Worm (Caenorhabditis elegans): ENCODE measurements around the gene cdh-9.
A peak's percentile ranks its signal among the peaks of the same experiment; 100 is the strongest.

The cdh-9 gene

DNA sequence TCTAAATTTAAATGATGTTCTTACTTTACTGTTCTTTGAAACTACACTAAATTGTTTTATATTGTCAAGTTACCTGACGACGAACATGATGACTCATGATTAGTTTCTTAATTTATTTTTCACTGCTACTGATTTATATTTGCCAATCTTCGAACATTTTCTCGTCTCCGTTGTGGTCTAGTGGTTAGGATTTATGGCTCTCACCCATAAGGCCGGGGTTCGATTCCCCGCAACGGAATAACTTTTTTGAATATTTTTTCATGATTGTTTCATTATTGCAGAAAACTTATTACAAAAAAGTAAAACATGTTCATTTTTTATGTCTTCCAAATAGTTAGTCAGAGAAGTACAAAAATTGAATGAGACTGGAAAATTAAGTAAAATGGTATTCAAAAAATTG lies 36.3 kb upstream of the cdh-9 start (continued):
- TF ChIP-seq ceh-82 (tag; optimal IDR thresholded peaks at IDR 0.05), result no peak
- no peak for TF ChIP-seq grh-1 (GFP tag; IDR thresholded peaks at IDR 0.05)
- no peak for TF ChIP-seq lin-15B (tag; optimal IDR thresholded peaks at IDR 0.05)
- peak; percentile 4 for TF ChIP-seq tbx-2 (tag; optimal IDR thresholded peaks at IDR 0.05)
- TF ChIP-seq lin-39 (tag; optimal IDR thresholded peaks at IDR 0.05), result peak; percentile 39
- peak; percentile 52 for TF ChIP-seq nhr-47 (tag; optimal IDR thresholded peaks at IDR 0.05)
- no peak for TF ChIP-seq unc-62 (GFP tag; optimal IDR thresholded peaks at IDR 0.05)
- TF ChIP-seq xbp-1 (tag; optimal IDR thresholded peaks at IDR 0.05), result no peak
- no peak for TF ChIP-seq nhr-84 (tag; optimal IDR thresholded peaks at IDR 0.05)
- TF ChIP-seq sox-4 (tag; optimal IDR thresholded peaks at IDR 0.05), result no peak
- no peak for TF ChIP-seq ces-1 (GFP tag; optimal IDR thresholded peaks at IDR 0.05)
- TF ChIP-seq lsy-2 (tag; optimal IDR thresholded peaks at IDR 0.05), result peak; percentile 14 to 23
- TF ChIP-seq mdl-1 (tag; optimal IDR thresholded peaks at IDR 0.05), result no peak
- peak; percentile 9 for TF ChIP-seq dsc-1 (tag; optimal IDR thresholded peaks at IDR 0.05)
- no peak for TF ChIP-seq zag-1 (tag; optimal IDR thresholded peaks at IDR 0.05)
- no peak for TF ChIP-seq unc-30 (tag; optimal IDR thresholded peaks at IDR 0.05)

DNA sequence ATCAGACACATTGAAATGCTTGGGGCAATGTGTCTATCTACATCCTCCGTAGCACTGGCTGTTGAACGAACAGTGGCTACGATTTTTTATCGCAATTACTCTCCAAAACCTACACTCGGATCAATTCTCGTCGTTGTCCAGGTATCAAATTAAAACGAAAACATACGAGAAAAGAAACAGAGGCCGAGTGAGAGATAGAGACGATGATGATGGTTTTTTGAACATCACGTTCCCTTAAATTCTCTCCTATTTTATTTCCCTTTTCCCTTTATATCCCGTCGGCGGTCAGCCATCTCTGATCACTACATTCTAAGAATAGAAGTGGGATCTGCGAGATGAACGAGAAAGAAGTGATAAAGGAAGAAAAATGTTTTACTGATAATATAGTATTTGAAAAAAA lies 35.6 kb upstream of the cdh-9 start:
- TF ChIP-seq swsn-7 (tag; optimal IDR thresholded peaks at IDR 0.05) (no peak), elt-3 (tag; optimal IDR thresholded peaks at IDR 0.05) (peak in 2 of 6 experiments; percentile 19 to 71), egl-13 (tag; optimal IDR thresholded peaks at IDR 0.05) (no peak), lin-14 (GFP tag; optimal IDR thresholded peaks at IDR 0.05) (peak; percentile 54), blmp-1 (tag; optimal IDR thresholded peaks at IDR 0.05) (peak; percentile 90)

DNA sequence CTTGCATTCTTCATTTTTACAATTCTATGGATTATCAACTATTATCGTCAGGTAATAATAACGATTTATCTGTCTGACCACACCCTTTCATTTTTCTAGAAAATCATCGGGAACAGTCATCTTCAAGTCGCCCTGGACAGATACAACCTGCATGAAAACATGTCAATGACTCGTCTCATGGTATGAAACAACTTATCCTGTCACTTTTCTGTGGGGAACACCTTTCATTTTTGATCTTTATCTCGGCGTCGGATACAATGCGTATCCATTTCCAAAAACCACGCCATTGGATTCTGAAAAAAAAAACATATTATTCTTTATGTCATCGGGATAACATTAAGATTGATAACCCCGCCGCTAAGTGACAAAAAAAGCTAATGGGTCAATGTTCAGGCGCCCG lies 34.1 kb upstream of the cdh-9 start:
- peak; percentile 56 for TF ChIP-seq blmp-1 (tag; optimal IDR thresholded peaks at IDR 0.05)
- no peak for TF ChIP-seq sox-4 (tag; optimal IDR thresholded peaks at IDR 0.05)

DNA sequence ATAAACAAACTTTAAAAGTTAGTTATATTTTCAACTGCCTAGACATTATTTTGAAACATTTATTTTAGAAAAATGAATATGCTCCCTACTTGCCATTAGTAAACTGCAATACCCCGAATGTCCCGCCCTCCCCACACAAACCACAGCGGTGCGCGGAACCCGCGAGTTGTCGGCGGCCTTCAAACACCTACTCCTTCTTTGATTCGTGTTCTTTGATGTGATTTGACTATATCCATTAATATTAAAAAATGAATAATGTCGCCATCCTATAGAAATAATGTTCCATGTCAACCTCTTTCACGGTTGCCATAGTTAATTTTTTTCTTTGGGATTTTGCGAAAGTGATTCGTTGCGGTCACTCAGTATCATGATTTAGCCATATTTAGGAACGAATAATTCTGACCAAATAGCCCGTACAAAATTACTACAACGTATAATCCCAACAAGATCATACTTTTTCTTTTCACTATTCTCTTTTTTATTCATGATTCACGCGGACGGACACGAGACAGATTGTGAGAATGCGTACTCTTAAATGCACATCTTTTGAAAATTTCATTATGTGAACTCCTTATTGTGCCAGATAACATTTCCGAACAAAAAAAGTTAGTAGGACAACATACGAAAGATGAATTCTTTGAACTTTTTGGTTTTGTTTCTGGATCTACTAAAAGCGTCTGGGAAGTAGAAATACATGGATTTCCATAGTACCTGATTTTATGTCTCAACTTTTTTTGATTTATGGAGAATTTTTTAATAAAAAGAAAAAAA lies 30.3 kb upstream of the cdh-9 start:
- TF ChIP-seq lin-15B (tag; optimal IDR thresholded peaks at IDR 0.05) (no peak), vab-15 (tag; optimal IDR thresholded peaks at IDR 0.05) (no peak), xbp-1 (tag; optimal IDR thresholded peaks at IDR 0.05) (no peak), fkh-10 (GFP tag; optimal IDR thresholded peaks at IDR 0.05) (peak; percentile 75), snpc-4 (tag; optimal IDR thresholded peaks at IDR 0.05) (peak; percentile 93), pag-3 (tag; optimal IDR thresholded peaks at IDR 0.05; ENCODE audit: borderline replicate concordance, insufficient read depth) (no peak), nhr-77 (tag; optimal IDR thresholded peaks at IDR 0.05) (no peak), rnt-1 (tag; optimal IDR thresholded peaks at IDR 0.05) (no peak), nhr-12 (tag; optimal IDR thresholded peaks at IDR 0.05) (no peak), nhr-19 (GFP tag; conservative IDR thresholded peaks at IDR 0.05) (0 out of 2 replicates have a peak, but pooled peaks have one; percentile 5), lin-14 (GFP tag; optimal IDR thresholded peaks at IDR 0.05) (no peak), skn-1 (tag; optimal IDR thresholded peaks at IDR 0.05) (no peak)

DNA sequence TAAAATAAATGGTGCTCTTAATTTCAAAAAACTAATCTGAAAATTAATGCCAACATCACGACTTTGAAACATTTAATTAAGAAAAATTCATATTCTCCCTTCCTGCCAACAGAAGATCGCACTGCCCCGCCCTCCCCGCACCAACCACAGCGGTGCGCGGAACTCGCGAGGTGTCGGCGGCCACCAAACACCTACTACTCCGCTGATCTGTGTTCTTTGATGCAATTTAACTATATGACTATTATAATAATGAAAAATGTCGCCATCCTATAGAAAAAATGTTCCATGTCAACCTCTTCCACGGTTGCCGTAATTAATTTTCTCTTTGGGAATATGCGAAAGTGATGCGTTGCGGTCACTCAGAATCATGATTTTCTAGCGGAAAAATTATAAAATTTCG lies 29.2 kb upstream of the cdh-9 start:
- TF ChIP-seq ceh-90 (tag; optimal IDR thresholded peaks at IDR 0.05) (no peak), snpc-4 (tag; optimal IDR thresholded peaks at IDR 0.05) (peak; percentile 75)

DNA sequence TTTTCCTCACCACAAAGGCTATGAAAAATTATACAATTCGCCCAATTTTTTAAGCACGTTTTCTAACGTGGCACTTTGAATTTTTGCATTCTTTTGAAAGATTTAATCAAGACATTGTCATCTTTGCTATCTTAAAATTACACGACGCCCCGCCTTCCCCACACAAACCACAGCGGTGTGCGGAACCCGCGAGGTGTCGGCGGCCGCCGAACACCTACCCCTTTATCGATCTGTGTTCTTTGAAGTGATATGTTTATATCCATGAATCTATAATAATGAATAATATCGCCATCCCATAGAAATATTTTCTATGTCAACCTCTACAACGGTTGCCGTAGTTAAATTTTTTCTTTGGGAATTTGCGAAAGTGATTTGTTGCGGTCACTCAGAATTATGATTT lies 28.7 kb upstream of the cdh-9 start:
- TF ChIP-seq C16A3.4 (tag; optimal IDR thresholded peaks at IDR 0.05) (no peak), snpc-4 (tag; optimal IDR thresholded peaks at IDR 0.05) (peak; percentile 87), nhr-84 (tag; optimal IDR thresholded peaks at IDR 0.05) (no peak)

Measured in whole organism, L1 larva.